Fruit fly (Drosophila melanogaster) whole organism, embryonic: ENCODE data around the gene CG13041.

Experiments used
- Adf1 ChIP-seq: fragments of 200-800 bp; sonication (Bioruptor generic); IDR thresholded peaks from 2 replicates; pipeline ENCODE4 v1.3.6; 2022; ENCODE audit warnings: missing biosample characterization, missing genetic modification characterization
- Blimp-1 ChIP-seq: fragments of 200-800 bp; sonication (Bioruptor generic); optimal IDR thresholded peaks from 3 replicates; lab custom pipeline; 2018; ENCODE audit warnings: missing biosample characterization, missing genetic modification characterization, mild to moderate bottlenecking, moderate library complexity, missing genetic modification reagents
- CG10209 ChIP-seq: fragments of 200-800 bp; sonication (Bioruptor generic); optimal IDR thresholded peaks from 3 replicates; lab custom pipeline; 2017; ENCODE audit warnings: missing biosample characterization, mild to moderate bottlenecking, missing genetic modification characterization, missing genetic modification reagents
- CG10321 ChIP-seq: fragments of 200-800 bp; sonication (Bioruptor generic); IDR thresholded peaks from 2 replicates; pipeline ENCODE4 v1.3.6; 2022; ENCODE audit warnings: missing biosample characterization, missing genetic modification characterization
- CG10654 ChIP-seq: fragments of 200-800 bp; sonication (Bioruptor generic); optimal IDR thresholded peaks from 2 replicates; lab custom pipeline; 2016; ENCODE audit warnings: missing biosample characterization, missing genetic modification characterization
- CG11504 ChIP-seq: fragments of 200-800 bp; sonication (Bioruptor generic); optimal IDR thresholded peaks from 3 replicates; lab custom pipeline; 2019; ENCODE audit warnings: missing biosample characterization, mild to moderate bottlenecking, missing genetic modification characterization, moderate library complexity
- CG11560 ChIP-seq: fragments of 200-800 bp; sonication (Bioruptor generic); IDR thresholded peaks from 3 replicates; pipeline ENCODE4 v1.3.6; 2022; ENCODE audit warnings: missing biosample characterization, missing genetic modification characterization
- CG12104 ChIP-seq: fragments of 200-800 bp; sonication (Bioruptor generic); optimal IDR thresholded peaks from 3 replicates; lab custom pipeline; 2016; ENCODE audit warnings: missing biosample characterization, missing genetic modification characterization
- CG12769 ChIP-seq: fragments of 200-800 bp; sonication (Bioruptor generic); optimal IDR thresholded peaks from 2 replicates; lab custom pipeline; 2019; ENCODE audit warnings: missing biosample characterization, mild to moderate bottlenecking, missing genetic modification characterization, moderate library complexity
- CG13624 ChIP-seq: fragments of 200-800 bp; sonication (Bioruptor generic); optimal IDR thresholded peaks from 2 replicates; lab custom pipeline; 2016; ENCODE audit warnings: missing biosample characterization, missing genetic modification characterization
- CG17361 ChIP-seq: fragments of 200-800 bp; sonication (Bioruptor generic); IDR thresholded peaks from 3 replicates; pipeline ENCODE4 v1.3.6; 2022; ENCODE audit warnings: missing biosample characterization, missing genetic modification characterization
- CG18262 ChIP-seq: fragments of 200-800 bp; optimal IDR thresholded peaks from 3 replicates; lab custom pipeline; 2019; ENCODE audit warnings: missing biosample characterization, mild to moderate bottlenecking, missing genetic modification characterization, moderate library complexity
- CG1832 ChIP-seq: fragments of 200-800 bp; sonication (Bioruptor generic); optimal IDR thresholded peaks from 2 replicates; lab custom pipeline; 2017; ENCODE audit warnings: missing biosample characterization, mild to moderate bottlenecking, missing genetic modification characterization, inconsistent platforms
- CG33213 ChIP-seq: fragments of 200-800 bp; sonication (Bioruptor generic); optimal IDR thresholded peaks from 3 replicates; lab custom pipeline; 2016; ENCODE audit warnings: missing biosample characterization, missing genetic modification characterization
- CG3838 ChIP-seq: fragments of 200-800 bp; sonication (Bioruptor generic); optimal IDR thresholded peaks from 3 replicates; lab custom pipeline; 2016; ENCODE audit warnings: missing biosample characterization, missing genetic modification characterization
- CG4424 ChIP-seq: fragments of 200-800 bp; sonication (Bioruptor generic); optimal IDR thresholded peaks from 3 replicates; lab custom pipeline; 2016; ENCODE audit warnings: missing biosample characterization, missing genetic modification characterization
- CG7271 ChIP-seq: fragments of 200-800 bp; sonication (Bioruptor generic); optimal IDR thresholded peaks from 2 replicates; lab custom pipeline; 2018; ENCODE audit warnings: missing biosample characterization, mild to moderate bottlenecking, missing genetic modification characterization, moderate library complexity
- CTCF ChIP-seq: fragments of 200-800 bp; sonication (Bioruptor generic); optimal IDR thresholded peaks from 2 replicates; lab custom pipeline; 2017; ENCODE audit warnings: missing biosample characterization, mild to moderate bottlenecking, missing genetic modification characterization, moderate library complexity
- Chrac-16 ChIP-seq: fragments of 200-800 bp; sonication (Bioruptor generic); optimal IDR thresholded peaks from 3 replicates; lab custom pipeline; 2016; ENCODE audit warnings: missing biosample characterization, missing genetic modification characterization
- CoRest ChIP-seq: fragments of 200-800 bp; sonication (Bioruptor generic); optimal IDR thresholded peaks from 3 replicates; lab custom pipeline; 2018; ENCODE audit warnings: missing biosample characterization, mild to moderate bottlenecking, missing genetic modification characterization, moderate library complexity
- HLH3B ChIP-seq: fragments of 200-800 bp; sonication (Bioruptor generic); IDR thresholded peaks from 2 replicates; pipeline ENCODE4 v1.3.6; 2022; ENCODE audit warnings: missing biosample characterization, missing genetic modification characterization
- HLH54F ChIP-seq: fragments of 200-800 bp; sonication (Bioruptor generic); optimal IDR thresholded peaks from 3 replicates; lab custom pipeline; 2016; ENCODE audit warnings: missing biosample characterization, missing genetic modification characterization
- Hey ChIP-seq: fragments of 200-800 bp; sonication (Bioruptor generic); optimal IDR thresholded peaks from 3 replicates; lab custom pipeline; 2018; ENCODE audit warnings: missing biosample characterization, mild to moderate bottlenecking, missing genetic modification characterization
- Hr3 ChIP-seq: fragments of 200-800 bp; sonication (Bioruptor generic); optimal IDR thresholded peaks from 3 replicates; lab custom pipeline; 2016; ENCODE audit warnings: missing biosample characterization, missing genetic modification characterization
- Lim3 ChIP-seq: fragments of 200-800 bp; sonication (Bioruptor generic); IDR thresholded peaks from 2 replicates; pipeline ENCODE4 v1.3.6; 2022; ENCODE audit warnings: missing biosample characterization, missing genetic modification characterization
- MTF-1 ChIP-seq: fragments of 200-800 bp; sonication (Bioruptor generic); optimal IDR thresholded peaks from 2 replicates; lab custom pipeline; 2018; ENCODE audit warnings: missing biosample characterization, mild to moderate bottlenecking, missing genetic modification characterization, borderline replicate concordance
- NC2α ChIP-seq: fragments of 200-800 bp; sonication (Bioruptor generic); optimal IDR thresholded peaks from 2 replicates; lab custom pipeline; 2016; ENCODE audit warnings: missing biosample characterization, missing genetic modification characterization
- NC2β ChIP-seq: fragments of 200-800 bp; sonication (Bioruptor generic); optimal IDR thresholded peaks from 2 replicates; lab custom pipeline; 2016; ENCODE audit warnings: missing biosample characterization, missing genetic modification characterization
- PHDP ChIP-seq: fragments of 200-800 bp; sonication (Bioruptor generic); optimal IDR thresholded peaks from 3 replicates; lab custom pipeline; 2018; ENCODE audit warnings: missing biosample characterization, mild to moderate bottlenecking, missing genetic modification characterization, moderate library complexity
- Sry-β ChIP-seq: fragments of 200-800 bp; sonication (Bioruptor generic); optimal IDR thresholded peaks from 2 replicates; lab custom pipeline; 2018; ENCODE audit warnings: missing biosample characterization, mild to moderate bottlenecking, missing genetic modification characterization, moderate library complexity
- Xrp1 ChIP-seq: fragments of 200-800 bp; sonication (Bioruptor generic); IDR thresholded peaks from 2 replicates; pipeline ENCODE4 v1.3.6; 2022; ENCODE audit warnings: missing biosample characterization, missing genetic modification characterization
- az2 ChIP-seq: fragments of 200-800 bp; sonication (Bioruptor generic); optimal IDR thresholded peaks from 3 replicates; lab custom pipeline; 2016; ENCODE audit warnings: missing biosample characterization, missing genetic modification characterization
- emc ChIP-seq: fragments of 200-800 bp; sonication (Bioruptor generic); optimal IDR thresholded peaks from 2 replicates; lab custom pipeline; 2016; ENCODE audit warnings: missing biosample characterization, missing genetic modification characterization
- fd102C ChIP-seq: fragments of 200-800 bp; sonication (Bioruptor generic); optimal IDR thresholded peaks from 2 replicates; lab custom pipeline; 2018; ENCODE audit warnings: missing biosample characterization, mild to moderate bottlenecking, missing genetic modification characterization, moderate library complexity
- ham ChIP-seq: fragments of 200-800 bp; sonication (Bioruptor generic); IDR thresholded peaks from 2 replicates; pipeline ENCODE4 v1.3.6; 2022; ENCODE audit warnings: missing biosample characterization, missing genetic modification characterization
- inv ChIP-seq: fragments of 200-800 bp; sonication (Bioruptor generic); IDR thresholded peaks from 2 replicates; pipeline ENCODE4 v1.3.6; 2022; ENCODE audit warnings: missing biosample characterization, missing genetic modification characterization; ENCODE audit not compliant: partially characterized antibody
- lov ChIP-seq, 2 experiments: fragments of 200-800 bp in 1 of 2; fragments of >200 bp in 1 of 2; sonication (Bioruptor generic) in 1 of 2; IDR thresholded peaks in 1 of 2; optimal IDR thresholded peaks in 1 of 2; 2 replicates in 1 of 2; 3 replicates in 1 of 2; pipeline versions ENCODE4 v1.3.6 to Lab custom; 2017 to 2022; ENCODE audit warnings: missing biosample characterization in 1 of 2, missing genetic modification characterization in 1 of 2
- luna ChIP-seq: fragments of 200-800 bp; sonication (Bioruptor generic); optimal IDR thresholded peaks from 2 replicates; lab custom pipeline; 2016; ENCODE audit warnings: missing biosample characterization, missing genetic modification characterization
- nerfin-1 ChIP-seq: fragments of 200-800 bp; sonication (Bioruptor generic); optimal IDR thresholded peaks from 3 replicates; lab custom pipeline; 2019; ENCODE audit warnings: missing biosample characterization, mild to moderate bottlenecking, missing genetic modification characterization, moderate library complexity
- nmo ChIP-seq: fragments of 200-800 bp; sonication (Bioruptor generic); optimal IDR thresholded peaks from 2 replicates; lab custom pipeline; 2018; ENCODE audit warnings: missing biosample characterization, mild to moderate bottlenecking, missing genetic modification characterization, moderate library complexity
- odd ChIP-seq: fragments of 200-800 bp; sonication (Bioruptor generic); optimal IDR thresholded peaks from 2 replicates; lab custom pipeline; 2017; ENCODE audit warnings: missing biosample characterization, mild to moderate bottlenecking, missing genetic modification characterization
- p53 ChIP-seq: fragments of 200-800 bp; sonication (Bioruptor generic); optimal IDR thresholded peaks from 2 replicates; lab custom pipeline; 2016; ENCODE audit warnings: missing biosample characterization, missing genetic modification characterization
- rib ChIP-seq: fragments of 200-800 bp; sonication (Bioruptor generic); IDR thresholded peaks from 2 replicates; pipeline ENCODE4 v1.3.6; 2022; ENCODE audit warnings: missing biosample characterization, missing genetic modification characterization
- ro ChIP-seq: fragments of 200-800 bp; sonication (Bioruptor generic); IDR thresholded peaks from 2 replicates; pipeline ENCODE4 v1.3.6; 2022; ENCODE audit warnings: missing biosample characterization, missing genetic modification characterization
- sc ChIP-seq, 3 experiments: fragments of >200 bp in 2 of 3; fragments of 200-800 bp in 1 of 3; sonication (Bioruptor generic) in 1 of 3; optimal IDR thresholded peaks; 2 replicates in 2 of 3; 3 replicates in 1 of 3; lab custom pipeline; 2017; ENCODE audit warnings: mild to moderate bottlenecking in 1 of 3, missing biosample characterization in 1 of 3, missing genetic modification characterization in 1 of 3, missing genetic modification reagents in 1 of 3
- slbo ChIP-seq: fragments of 200-800 bp; sonication (Bioruptor generic); IDR thresholded peaks from 2 replicates; pipeline ENCODE4 v1.3.6; 2022; ENCODE audit warnings: missing biosample characterization, missing genetic modification characterization
- slp2 ChIP-seq: fragments of 200-800 bp; sonication (Bioruptor generic); optimal IDR thresholded peaks from 2 replicates; lab custom pipeline; 2016; ENCODE audit warnings: missing biosample characterization, missing genetic modification characterization
- tin ChIP-seq: fragments of 200-800 bp; sonication (Bioruptor generic); optimal IDR thresholded peaks from 3 replicates; lab custom pipeline; 2016; ENCODE audit warnings: missing biosample characterization, missing genetic modification characterization
- unpg ChIP-seq: fragments of 200-800 bp; sonication (Bioruptor generic); optimal IDR thresholded peaks from 3 replicates; lab custom pipeline; 2018; ENCODE audit warnings: missing biosample characterization, mild to moderate bottlenecking, missing genetic modification characterization, moderate library complexity
- zf30C ChIP-seq: fragments of 200-800 bp; sonication (Bioruptor generic); optimal IDR thresholded peaks from 3 replicates; lab custom pipeline; 2018; ENCODE audit warnings: missing biosample characterization, mild to moderate bottlenecking, missing genetic modification characterization

CG13041 gene

DNA sequence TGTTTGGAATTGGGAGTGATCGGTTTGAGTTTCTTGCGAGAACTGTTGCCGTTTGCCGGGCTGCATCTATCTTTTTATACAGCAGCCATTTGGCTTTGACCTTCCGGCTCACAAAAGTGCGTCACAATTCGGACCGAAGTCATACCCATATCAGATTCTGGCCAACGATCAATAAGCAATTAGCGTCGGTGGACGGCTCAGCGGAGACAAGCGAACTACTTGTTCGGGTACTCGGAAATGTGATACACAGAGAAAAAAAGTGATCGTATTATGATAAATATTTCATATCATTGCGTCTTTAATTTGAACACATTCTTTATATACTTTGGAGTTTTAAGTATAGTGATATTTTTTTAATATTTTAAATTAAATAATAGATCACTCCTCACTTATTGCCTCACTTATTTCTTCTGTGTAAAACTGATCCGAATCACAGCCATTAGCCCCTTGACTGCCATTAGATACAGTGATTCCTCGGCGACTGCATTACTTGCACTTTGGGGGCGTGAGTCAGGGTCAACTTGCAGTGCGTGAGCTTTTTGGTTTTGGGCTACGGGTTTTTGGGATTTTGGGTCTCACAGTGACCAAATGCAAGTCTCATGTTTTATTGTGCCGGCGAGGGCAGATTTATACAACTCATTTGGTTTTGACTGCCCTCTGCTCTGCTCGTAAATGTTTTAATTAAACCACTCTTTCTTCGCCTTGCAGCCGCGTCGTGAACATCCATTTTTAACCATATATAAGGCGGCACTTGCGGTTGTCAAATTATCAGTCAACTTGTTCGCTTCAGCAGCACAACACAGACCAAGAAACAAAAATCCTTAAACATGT is 13.3 kb downstream of the CG13041 start, which contains the start of the genes CG13043 and CG13063 (continued):
- TF ChIP-seq nmo (GFP tag; lab: Kevin White, UChicago) (peak; percentile 10), slbo (GFP tag; lab: Robert Waterston, UW) (no peak), HLH3B (GFP tag; lab: Robert Waterston, UW) (no peak), Sry-β (GFP tag; lab: Kevin White, UChicago) (no peak), CG10209 (GFP tag; lab: Kevin White, UChicago) (no peak), CG3838 (GFP tag; lab: Kevin White, UChicago) (no peak), CG11560 (tag; lab: Robert Waterston, UW) (no peak), Chrac-16 (no peak), Adf1 (GFP tag; lab: Robert Waterston, UW) (no peak), PHDP (tag; lab: Kevin White, UChicago) (peak; percentile 3), lov (optimal IDR thresholded peaks at IDR 0.05; lab: Kevin White, UChicago) (no peak), lov (GFP tag; IDR thresholded peaks at IDR 0.05; lab: Robert Waterston, UW) (no peak), slp2 (GFP tag; lab: Kevin White, UChicago) (no peak), CG13624 (GFP tag; lab: Kevin White, UChicago) (no peak), zf30C (GFP tag; lab: Kevin White, UChicago) (no peak), CG17361 (GFP tag; lab: Robert Waterston, UW) (no peak), CG12104 (GFP tag; lab: Kevin White, UChicago) (no peak), Xrp1 (GFP tag; lab: Robert Waterston, UW) (no peak), rib (no peak), az2 (GFP tag; lab: Kevin White, UChicago) (no peak), NC2β (no peak), ham (GFP tag; lab: Robert Waterston, UW) (no peak), CTCF (no peak), CG1832 (GFP tag; lab: Kevin White, UChicago) (no peak), CG18262 (tag; lab: Kevin White, UChicago) (no peak), luna (GFP tag; lab: Kevin White, UChicago) (no peak), inv (GFP tag; lab: Robert Waterston, UW) (no peak), CG33213 (GFP tag; lab: Kevin White, UChicago) (no peak), CG10654 (GFP tag; lab: Kevin White, UChicago) (no peak), CG12769 (tag; lab: Kevin White, UChicago) (no peak), HLH54F (GFP tag; lab: Kevin White, UChicago) (no peak), Lim3 (GFP tag; lab: Robert Waterston, UW) (no peak), unpg (peak; percentile 42), fd102C (GFP tag; lab: Kevin White, UChicago) (no peak), CG10321 (GFP tag; lab: Robert Waterston, UW) (no peak), Hr3 (no peak), MTF-1 (no peak), nerfin-1 (no peak), CoRest (tag; lab: Kevin White, UChicago) (peak; percentile 7), emc (no peak), p53 (no peak), Hey (tag; lab: Kevin White, UChicago) (no peak), CG11504 (tag; lab: Kevin White, UChicago) (peak; percentile 59), ro (GFP tag; lab: Robert Waterston, UW) (no peak), tin (no peak), odd (no peak), CG4424 (no peak), NC2α (GFP tag; lab: Kevin White, UChicago) (no peak), sc (optimal IDR thresholded peaks at IDR 0.05; lab: Kevin White, UChicago) (no peak), sc (GFP tag; optimal IDR thresholded peaks at IDR 0.05; lab: Kevin White, UChicago) (no peak), Blimp-1 (GFP tag; lab: Kevin White, UChicago) (peak; percentile 27), CG7271 (tag; lab: Kevin White, UChicago) (no peak)
